Worm (Caenorhabditis elegans) whole organism, L4 larva: Measurements from ENCODE around the gene T14G8.4.

Experiments used
- daf-12 ChIP-seq: fragments of 150-350 bp; optimal IDR thresholded peaks from 2 replicates; lab custom pipeline; 2014; ENCODE audit warnings: missing biosample characterization, missing genetic modification reagents, missing genetic modification characterization
- hlh-30 ChIP-seq: sonication (generic microtip); optimal IDR thresholded peaks from 2 replicates; lab custom pipeline; 2017; ENCODE audit warnings: antibody characterized with exemption, mild to moderate bottlenecking, missing genetic modification characterization, missing compliant biosample characterization; ENCODE audit not compliant: insufficient read depth
- lin-39 ChIP-seq: fragments of 150-350 bp; optimal IDR thresholded peaks from 2 replicates; lab custom pipeline; 2014; ENCODE audit warnings: missing biosample characterization, missing genetic modification reagents, missing genetic modification characterization
- pqm-1 ChIP-seq: sonication (generic microtip); optimal IDR thresholded peaks from 2 replicates; lab custom pipeline; 2017; ENCODE audit warnings: missing biosample characterization, missing genetic modification characterization
- saeg-2 ChIP-seq: fragments of 200-800 bp; sonication (Bioruptor generic); IDR thresholded peaks from 2 replicates; pipeline ENCODE4 v1.3.6; 2022; ENCODE audit warnings: missing genetic modification reagents, missing genetic modification characterization, missing compliant biosample characterization
- vab-7 ChIP-seq: fragments of 200-800 bp; sonication (Bioruptor generic); IDR thresholded peaks from 2 replicates; pipeline ENCODE4 v1.3.6; 2022; ENCODE audit warnings: missing genetic modification reagents, missing genetic modification characterization, missing compliant biosample characterization

- TF ChIP-seq vab-7 (GFP tag; lab: Robert Waterston, UW) (no peak), daf-12 (no peak), saeg-2 (GFP tag; lab: Robert Waterston, UW) (no peak), hlh-30 (no peak), lin-39 (tag; lab: Kevin White, UChicago) (no peak), pqm-1 (tag; lab: Kevin White, UChicago) (no peak)
These were observed 46.2 kb upstream of the T14G8.4 start for ce11 chrX:12909910-12910309.
